Worm (Caenorhabditis elegans) whole organism, midembryonic: Measurements from ENCODE around the gene M176.5.

Experiments used
- T22C8.4 ChIP-seq: fragments of 200-800 bp; sonication (Bioruptor generic); IDR thresholded peaks from 2 replicates; pipeline ENCODE4 v1.3.6; 2022; ENCODE audit warnings: missing genetic modification characterization, missing compliant biosample characterization
- cog-1 ChIP-seq: sonication (generic microtip); optimal IDR thresholded peaks from 2 replicates; lab custom pipeline; 2016; ENCODE audit warnings: missing genetic modification characterization, missing compliant biosample characterization
- flt-1 ChIP-seq: fragments of 200-800 bp; sonication (Bioruptor generic); IDR thresholded peaks from 2 replicates; pipeline ENCODE4 v1.3.6; 2022; ENCODE audit warnings: missing genetic modification characterization, missing compliant biosample characterization
- klf-2 ChIP-seq: fragments of 200-800 bp; sonication (Bioruptor generic); conservative IDR thresholded peaks from 2 replicates; pipeline ENCODE4 v1.3.6; 2022; ENCODE audit warnings: missing genetic modification reagents, missing genetic modification characterization, missing compliant biosample characterization
- med-1 ChIP-seq: sonication (generic microtip); optimal IDR thresholded peaks from 2 replicates; lab custom pipeline; 2017; ENCODE audit warnings: missing genetic modification characterization, mild to moderate bottlenecking, missing compliant biosample characterization, antibody characterized with exemption, missing genetic modification reagents; ENCODE audit not compliant: insufficient read depth
- ref-1 ChIP-seq: fragments of 200-800 bp; sonication (Bioruptor generic); conservative IDR thresholded peaks from 2 replicates; pipeline ENCODE4 v1.3.6; 2022; ENCODE audit warnings: missing genetic modification reagents, missing genetic modification characterization, missing compliant biosample characterization
- tab-1 ChIP-seq: fragments of 200-800 bp; sonication (Bioruptor generic); IDR thresholded peaks from 2 replicates; pipeline ENCODE4 v1.3.6; 2022; ENCODE audit warnings: missing genetic modification characterization, missing compliant biosample characterization
- ztf-23 ChIP-seq: fragments of 200-800 bp; sonication (Bioruptor generic); IDR thresholded peaks from 2 replicates; pipeline ENCODE4 v1.3.6; 2022; ENCODE audit warnings: missing genetic modification reagents, missing genetic modification characterization, missing compliant biosample characterization
- ztf-29 ChIP-seq: fragments of 200-800 bp; sonication (Bioruptor generic); IDR thresholded peaks from 2 replicates; pipeline ENCODE4 v1.3.6; 2022; ENCODE audit warnings: missing genetic modification reagents, missing genetic modification characterization, missing compliant biosample characterization

Gene M176.5

ce11 chrII:9445368-9445767, 17.8 kb upstream of the M176.5 start, which contains the start of gene R09D1.13:
Gene R09D1.13 (minus strand): TSS chrII:9445468.
- TF ChIP-seq tab-1 (no peak), cog-1 (tag; lab: Kevin White, UChicago) (no peak), T22C8.4 (GFP tag; lab: Robert Waterston, UW) (no peak), flt-1 (GFP tag; lab: Robert Waterston, UW) (no peak), ztf-23 (no peak), klf-2 (GFP tag; lab: Robert Waterston, UW) (no peak), med-1 (GFP tag; lab: Kevin White, UChicago) (no peak)

ce11 chrII:9443522-9443921, 16.0 kb upstream of the M176.5 start, which contains the start of gene chil-15:
Gene chil-15 (minus strand): TSS chrII:9443622.
- TF ChIP-seq ztf-23 (no peak), klf-2 (GFP tag; lab: Robert Waterston, UW) (no peak), tab-1 (no peak), flt-1 (GFP tag; lab: Robert Waterston, UW) (no peak), cog-1 (tag; lab: Kevin White, UChicago) (no peak), med-1 (GFP tag; lab: Kevin White, UChicago) (no peak), T22C8.4 (GFP tag; lab: Robert Waterston, UW) (no peak), ref-1 (GFP tag; lab: Robert Waterston, UW) (no peak), ztf-29 (GFP tag; lab: Robert Waterston, UW) (no peak)

- TF ChIP-seq tab-1 (no peak), flt-1 (GFP tag; lab: Robert Waterston, UW) (no peak)
These were observed 14.3 kb upstream of the M176.5 start, which contains the start of gene chil-16 for ce11 chrII:9441838-9442237. Gene chil-16 (minus strand): TSS chrII:9441938.

ce11 chrII:9440060-9440459, 12.5 kb upstream of the M176.5 start, which contains the start of gene chil-17:
Gene chil-17 (minus strand): TSS chrII:9440160.
- TF ChIP-seq med-1 (GFP tag; lab: Kevin White, UChicago) (no peak), cog-1 (tag; lab: Kevin White, UChicago) (no peak)

ce11 chrII:9438853-9439252, 11.3 kb upstream of the M176.5 start:
- no peak for TF ChIP-seq tab-1
- TF ChIP-seq ref-1 (GFP tag; lab: Robert Waterston, UW), result no peak
- no peak for TF ChIP-seq med-1 (GFP tag; lab: Kevin White, UChicago)
- TF ChIP-seq T22C8.4 (GFP tag; lab: Robert Waterston, UW), result no peak

ce11 chrII:9438227-9438626, 10.7 kb upstream of the M176.5 start, which contains the start of gene chil-13:
Gene chil-13 (minus strand): TSS chrII:9438327.
- TF ChIP-seq med-1 (GFP tag; lab: Kevin White, UChicago) (no peak), klf-2 (GFP tag; lab: Robert Waterston, UW) (no peak), T22C8.4 (GFP tag; lab: Robert Waterston, UW) (no peak), ztf-29 (GFP tag; lab: Robert Waterston, UW) (no peak), cog-1 (tag; lab: Kevin White, UChicago) (no peak), flt-1 (GFP tag; lab: Robert Waterston, UW) (no peak), ztf-23 (no peak), ref-1 (GFP tag; lab: Robert Waterston, UW) (no peak), tab-1 (no peak)

- TF ChIP-seq flt-1 (GFP tag; lab: Robert Waterston, UW) (no peak), klf-2 (GFP tag; lab: Robert Waterston, UW) (no peak)
These were observed 8.5 kb upstream of the M176.5 start, which contains the start of gene kin-16 for ce11 chrII:9436009-9436408. Gene kin-16 (minus strand): TSS chrII:9436109.

ce11 chrII:9433609-9434008, 6.1 kb upstream of the M176.5 start, which contains the start of gene kin-15:
Gene kin-15 (minus strand): TSS chrII:9433709.
- TF ChIP-seq ref-1 (GFP tag; lab: Robert Waterston, UW) (no peak), flt-1 (GFP tag; lab: Robert Waterston, UW) (no peak), ztf-29 (GFP tag; lab: Robert Waterston, UW) (no peak), klf-2 (GFP tag; lab: Robert Waterston, UW) (no peak), ztf-23 (no peak), med-1 (GFP tag; lab: Kevin White, UChicago) (no peak), T22C8.4 (GFP tag; lab: Robert Waterston, UW) (no peak), cog-1 (tag; lab: Kevin White, UChicago) (no peak), tab-1 (no peak)

ce11 chrII:9431119-9431518, 3.6 kb upstream of the M176.5 start:
- TF ChIP-seq klf-2 (GFP tag; lab: Robert Waterston, UW) (no peak), T22C8.4 (GFP tag; lab: Robert Waterston, UW) (no peak), ztf-29 (GFP tag; lab: Robert Waterston, UW) (no peak), med-1 (GFP tag; lab: Kevin White, UChicago) (no peak), flt-1 (GFP tag; lab: Robert Waterston, UW) (no peak), tab-1 (no peak), ref-1 (GFP tag; lab: Robert Waterston, UW) (no peak), ztf-23 (no peak), cog-1 (tag; lab: Kevin White, UChicago) (no peak)

ce11 chrII:9426076-9426475, 1.5 kb downstream of the M176.5 start, which contains the start of gene M176.10:
Gene M176.10 (minus strand): TSS chrII:9426176.
- TF ChIP-seq tab-1 (no peak), klf-2 (GFP tag; lab: Robert Waterston, UW) (no peak), med-1 (GFP tag; lab: Kevin White, UChicago) (no peak), T22C8.4 (GFP tag; lab: Robert Waterston, UW) (no peak), flt-1 (GFP tag; lab: Robert Waterston, UW) (no peak), ref-1 (GFP tag; lab: Robert Waterston, UW) (no peak), cog-1 (tag; lab: Kevin White, UChicago) (no peak), ztf-23 (no peak), ztf-29 (GFP tag; lab: Robert Waterston, UW) (no peak)
